Worm (Caenorhabditis elegans): ENCODE results near the gene Y105C5B.15.

- no peak for TF ChIP-seq elt-3 (tag; optimal IDR thresholded peaks at IDR 0.05)
- no peak for TF ChIP-seq tbx-2 (tag; optimal IDR thresholded peaks at IDR 0.05)
- TF ChIP-seq nhr-28 (tag; optimal IDR thresholded peaks at IDR 0.05): no peak
- no peak for TF ChIP-seq unc-62 (GFP tag; optimal IDR thresholded peaks at IDR 0.05)
- no peak for TF ChIP-seq ceh-16 (tag; optimal IDR thresholded peaks at IDR 0.05)
- no peak for TF ChIP-seq elt-2 (tag; optimal IDR thresholded peaks at IDR 0.05)
- no peak for TF ChIP-seq nhr-237 (tag; optimal IDR thresholded peaks at IDR 0.05)
- TF ChIP-seq ama-1 (optimal IDR thresholded peaks at IDR 0.05): no peak
- no peak for TF ChIP-seq nhr-76 (tag; optimal IDR thresholded peaks at IDR 0.05)
- no peak for TF ChIP-seq nhr-12 (tag; optimal IDR thresholded peaks at IDR 0.05)
- TF ChIP-seq unc-39 (tag; optimal IDR thresholded peaks at IDR 0.05): no peak
- no peak for TF ChIP-seq snpc-4 (tag; optimal IDR thresholded peaks at IDR 0.05)
- no peak for TF ChIP-seq daf-12 (tag; optimal IDR thresholded peaks at IDR 0.05)
- no peak for TF ChIP-seq ceh-9 (tag; optimal IDR thresholded peaks at IDR 0.05)
These were observed 10.6 kb downstream of the Y105C5B.15 start, which contains the start of gene lgc-19 for ce11 chrIV:15962219-15962762.
